Fruit fly (Drosophila melanogaster) Kc167 (cell line): ENCODE data around the gene Snx3.

ENCODE experiments used
- Myc ChIP-seq: fragments of >200 bp; optimal IDR thresholded peaks from 2 replicates; lab custom pipeline; 2017; ENCODE audit warnings: missing external identifiers
- h ChIP-seq: fragments of >200 bp; optimal IDR thresholded peaks from 3 replicates; lab custom pipeline; 2018; ENCODE audit warnings: missing external identifiers
- psq ChIP-seq: fragments of >200 bp; optimal IDR thresholded peaks from 2 replicates; lab custom pipeline; 2017; ENCODE audit warnings: missing external identifiers
- ttk ChIP-seq: sonication (Bioruptor generic); optimal IDR thresholded peaks from 2 replicates; lab custom pipeline; 2017; ENCODE audit warnings: missing external identifiers

- TF ChIP-seq ttk (no peak), Myc (lab: Kevin White, UChicago) (no peak), h (lab: Kevin White, UChicago) (no peak), psq (lab: Kevin White, UChicago) (no peak)
Measured at dm6 chr3R:12634617-12635016, 6.8 kb downstream of the Snx3 start, which contains the start of gene CG11598.
